Worm (Caenorhabditis elegans): ENCODE measurements around the gene C35C5.9.

- TF ChIP-seq T22C8.4 (GFP tag; IDR thresholded peaks at IDR 0.05) (no peak), flt-1 (GFP tag; IDR thresholded peaks at IDR 0.05) (no peak), cog-1 (tag; optimal IDR thresholded peaks at IDR 0.05) (no peak), tab-1 (GFP tag; IDR thresholded peaks at IDR 0.05) (no peak)
Measured at ce11 chrX:11560076-11560475, 23.7 kb downstream of the C35C5.9 start.

Measured in whole organism, midembryonic.